Fruit fly (Drosophila melanogaster): ENCODE measurements around the gene CG14285.

The CG14285 gene

dm6 chr3R:19060173-19060572 is 35.3 kb downstream of the CG14285 start (continued):
- TF ChIP-seq zfh1 (GFP tag; IDR thresholded peaks at IDR 0.05) (no peak), NfI (GFP tag; optimal IDR thresholded peaks at IDR 0.05) (no peak), CG8388 (GFP tag; optimal IDR thresholded peaks at IDR 0.05) (no peak), CG4854 (GFP tag; optimal IDR thresholded peaks at IDR 0.05) (no peak), Hr51 (GFP tag; optimal IDR thresholded peaks at IDR 0.05) (no peak), pho (GFP tag; optimal IDR thresholded peaks at IDR 0.05) (no peak), CG17829 (tag; optimal IDR thresholded peaks at IDR 0.05) (no peak), fd102C (GFP tag; optimal IDR thresholded peaks at IDR 0.05) (no peak), Doc3 (GFP tag; IDR thresholded peaks at IDR 0.05; ENCODE audit: partially characterized antibody) (no peak), CG7745 (tag; optimal IDR thresholded peaks at IDR 0.05) (no peak), Ssrp (tag; optimal IDR thresholded peaks at IDR 0.05) (no peak), CrebB (tag; optimal IDR thresholded peaks at IDR 0.05) (no peak), Abd-B (GFP tag; optimal IDR thresholded peaks at IDR 0.05) (no peak), run (tag; optimal IDR thresholded peaks at IDR 0.05) (no peak), Chrac-16 (GFP tag; optimal IDR thresholded peaks at IDR 0.05) (no peak), emc (GFP tag; optimal IDR thresholded peaks at IDR 0.05) (no peak), Lim3 (GFP tag; IDR thresholded peaks at IDR 0.05) (no peak), eve (GFP tag; optimal IDR thresholded peaks at IDR 0.05) (no peak), sd (tag; optimal IDR thresholded peaks at IDR 0.05) (peak; percentile 30), mld (GFP tag; IDR thresholded peaks at IDR 0.05; ENCODE audit: partially characterized antibody) (no peak), vvl (GFP tag; IDR thresholded peaks at IDR 0.05) (peak; percentile 11; the same call in 1 of the 2 replicates), croc (GFP tag; conservative IDR thresholded peaks at IDR 0.05) (no peak), CG11695 (GFP tag; IDR thresholded peaks at IDR 0.05) (no peak), esg (GFP tag; conservative IDR thresholded peaks at IDR 0.05) (no peak), CG7987 (GFP tag; optimal IDR thresholded peaks at IDR 0.05) (peak; percentile 17), Sox102F (GFP tag; optimal IDR thresholded peaks at IDR 0.05) (no peak), exex (tag; optimal IDR thresholded peaks at IDR 0.05) (no peak), Lhr (GFP tag; optimal IDR thresholded peaks at IDR 0.05) (no peak), CG4282 (GFP tag; optimal IDR thresholded peaks at IDR 0.05) (no peak), Dref (GFP tag; IDR thresholded peaks at IDR 0.05) (no peak), CG7786 (GFP tag; optimal IDR thresholded peaks at IDR 0.05) (no peak), CG13296 (GFP tag; optimal IDR thresholded peaks at IDR 0.05) (no peak), CG4617 (GFP tag; optimal IDR thresholded peaks at IDR 0.05; ENCODE audit: borderline replicate concordance) (no peak), CG15479 (GFP tag; optimal IDR thresholded peaks at IDR 0.05) (no peak), CG18262 (tag; optimal IDR thresholded peaks at IDR 0.05) (no peak), CG17568 (GFP tag; optimal IDR thresholded peaks at IDR 0.05) (peak; percentile 6), Hr78 (GFP tag; optimal IDR thresholded peaks at IDR 0.05) (peak in 1 of 2 experiments; percentile 57), CG4404 (GFP tag; IDR thresholded peaks at IDR 0.05) (no peak), CG4820 (GFP tag; optimal IDR thresholded peaks at IDR 0.05) (no peak), sob (GFP tag; IDR thresholded peaks at IDR 0.05) (no peak), dati (GFP tag; IDR thresholded peaks at IDR 0.05) (no peak), Aef1 (GFP tag; IDR thresholded peaks at IDR 0.05) (no peak), nerfin-1 (tag; optimal IDR thresholded peaks at IDR 0.05) (no peak), CG12769 (tag; optimal IDR thresholded peaks at IDR 0.05) (peak; percentile 32), CG43689 (GFP tag; IDR thresholded peaks at IDR 0.05) (no peak), CG1233 (GFP tag; optimal IDR thresholded peaks at IDR 0.05) (peak; percentile 8), CG10274 (GFP tag; optimal IDR thresholded peaks at IDR 0.05) (no peak), HLHmδ (GFP tag; optimal IDR thresholded peaks at IDR 0.05) (no peak), wek (GFP tag; optimal IDR thresholded peaks at IDR 0.05) (peak; percentile 22), CG10209 (GFP tag; optimal IDR thresholded peaks at IDR 0.05) (no peak), CG32772 (GFP tag; IDR thresholded peaks at IDR 0.05) (no peak)

Data from whole organism, embryonic.